Fruit fly (Drosophila melanogaster) whole organism, embryonic: Measurements from ENCODE around the gene Bili.
A peak's percentile ranks its signal among the peaks of the same experiment; 100 is the strongest.

ENCODE experiments used
- Abd-B ChIP-seq: fragments of 200-800 bp; sonication (Bioruptor generic); optimal IDR thresholded peaks from 2 replicates; lab custom pipeline; 2018; ENCODE audit warnings: missing biosample characterization, mild to moderate bottlenecking, missing genetic modification characterization, moderate library complexity
- Bgb ChIP-seq: fragments of 200-800 bp; sonication (Bioruptor generic); IDR thresholded peaks from 2 replicates; pipeline ENCODE4 v1.3.6; 2022; ENCODE audit warnings: missing biosample characterization, missing genetic modification characterization; ENCODE audit not compliant: partially characterized antibody
- CG10267 ChIP-seq: fragments of 200-800 bp; sonication (Bioruptor generic); optimal IDR thresholded peaks from 2 replicates; lab custom pipeline; 2018; ENCODE audit warnings: missing biosample characterization, mild to moderate bottlenecking, missing genetic modification characterization, moderate library complexity
- CG10565 ChIP-seq: fragments of 200-800 bp; sonication (Bioruptor generic); optimal IDR thresholded peaks from 3 replicates; lab custom pipeline; 2016; ENCODE audit warnings: missing biosample characterization, mild to moderate bottlenecking, missing genetic modification characterization
- CG11560 ChIP-seq: fragments of 200-800 bp; sonication (Bioruptor generic); IDR thresholded peaks from 3 replicates; pipeline ENCODE4 v1.3.6; 2022; ENCODE audit warnings: missing biosample characterization, missing genetic modification characterization
- CG12071 ChIP-seq: fragments of 200-800 bp; sonication (Bioruptor generic); optimal IDR thresholded peaks from 3 replicates; lab custom pipeline; 2018; ENCODE audit warnings: missing biosample characterization, mild to moderate bottlenecking, missing genetic modification characterization
- CG12299 ChIP-seq: fragments of 200-800 bp; sonication (Bioruptor generic); optimal IDR thresholded peaks from 2 replicates; lab custom pipeline; 2018; ENCODE audit warnings: missing biosample characterization, mild to moderate bottlenecking, missing genetic modification characterization
- CG13123 ChIP-seq: fragments of 200-800 bp; sonication (Bioruptor generic); optimal IDR thresholded peaks from 2 replicates; lab custom pipeline; 2016; ENCODE audit warnings: missing biosample characterization, missing genetic modification characterization
- CG14965 ChIP-seq: fragments of 200-800 bp; sonication (Bioruptor generic); optimal IDR thresholded peaks from 2 replicates; lab custom pipeline; 2016; ENCODE audit warnings: missing biosample characterization, missing genetic modification characterization, borderline replicate concordance
- CG1647 ChIP-seq: fragments of 200-800 bp; sonication (Bioruptor generic); optimal IDR thresholded peaks from 3 replicates; lab custom pipeline; 2016; ENCODE audit warnings: missing biosample characterization, missing genetic modification characterization
- CG18619 ChIP-seq: fragments of 200-800 bp; sonication (Bioruptor generic); optimal IDR thresholded peaks from 3 replicates; lab custom pipeline; 2017; ENCODE audit warnings: missing biosample characterization, mild to moderate bottlenecking, missing genetic modification characterization
- CG2678 ChIP-seq: fragments of 200-800 bp; sonication (Bioruptor generic); optimal IDR thresholded peaks from 3 replicates; lab custom pipeline; 2019; ENCODE audit warnings: missing biosample characterization, mild to moderate bottlenecking, missing genetic modification characterization, moderate library complexity
- CG2875 ChIP-seq: fragments of 200-800 bp; sonication (Bioruptor generic); optimal IDR thresholded peaks from 2 replicates; lab custom pipeline; 2017; ENCODE audit warnings: missing biosample characterization, mild to moderate bottlenecking, missing genetic modification characterization, missing genetic modification reagents
- CG31388 ChIP-seq: fragments of 200-800 bp; sonication (Bioruptor generic); optimal IDR thresholded peaks from 2 replicates; lab custom pipeline; 2016; ENCODE audit warnings: missing biosample characterization, missing genetic modification characterization
- CG31441 ChIP-seq: fragments of 200-800 bp; sonication (Bioruptor generic); IDR thresholded peaks from 2 replicates; pipeline ENCODE4 v1.3.6; 2022; ENCODE audit warnings: missing biosample characterization, missing genetic modification characterization
- CG33213 ChIP-seq: fragments of 200-800 bp; sonication (Bioruptor generic); optimal IDR thresholded peaks from 3 replicates; lab custom pipeline; 2016; ENCODE audit warnings: missing biosample characterization, missing genetic modification characterization
- CG34422 ChIP-seq: fragments of 200-800 bp; sonication (Bioruptor generic); IDR thresholded peaks from 3 replicates; pipeline ENCODE4 v1.3.6; 2022; ENCODE audit warnings: missing biosample characterization, missing genetic modification characterization
- CG5953 ChIP-seq: fragments of 200-800 bp; sonication (Bioruptor generic); IDR thresholded peaks from 2 replicates; pipeline ENCODE4 v1.3.6; 2022; ENCODE audit warnings: missing biosample characterization, missing genetic modification characterization
- CG6654 ChIP-seq: fragments of 200-800 bp; sonication (Bioruptor generic); optimal IDR thresholded peaks from 2 replicates; lab custom pipeline; 2017; ENCODE audit warnings: missing biosample characterization, mild to moderate bottlenecking, missing genetic modification characterization
- CG7271 ChIP-seq: fragments of 200-800 bp; sonication (Bioruptor generic); optimal IDR thresholded peaks from 2 replicates; lab custom pipeline; 2018; ENCODE audit warnings: missing biosample characterization, mild to moderate bottlenecking, missing genetic modification characterization, moderate library complexity
- CG7987 ChIP-seq: fragments of 200-800 bp; sonication (Bioruptor generic); optimal IDR thresholded peaks from 2 replicates; lab custom pipeline; 2018; ENCODE audit warnings: missing biosample characterization, mild to moderate bottlenecking, missing genetic modification characterization, moderate library complexity
- CG8765 ChIP-seq: fragments of 200-800 bp; sonication (Bioruptor generic); IDR thresholded peaks from 2 replicates; pipeline ENCODE4 v1.3.6; 2022; ENCODE audit warnings: missing biosample characterization, missing genetic modification characterization
- CTCF ChIP-seq: fragments of 200-800 bp; sonication (Bioruptor generic); optimal IDR thresholded peaks from 2 replicates; lab custom pipeline; 2017; ENCODE audit warnings: missing biosample characterization, mild to moderate bottlenecking, missing genetic modification characterization, moderate library complexity
- Chrac-16 ChIP-seq: fragments of 200-800 bp; sonication (Bioruptor generic); optimal IDR thresholded peaks from 3 replicates; lab custom pipeline; 2016; ENCODE audit warnings: missing biosample characterization, missing genetic modification characterization
- Dip2 ChIP-seq: fragments of 200-800 bp; sonication (Bioruptor generic); IDR thresholded peaks from 2 replicates; pipeline ENCODE4 v1.3.6; 2022; ENCODE audit warnings: missing biosample characterization, missing genetic modification characterization
- Doc3 ChIP-seq: fragments of 200-800 bp; sonication (Bioruptor generic); IDR thresholded peaks from 3 replicates; pipeline ENCODE4 v1.3.6; 2022; ENCODE audit warnings: missing biosample characterization, missing genetic modification characterization; ENCODE audit not compliant: partially characterized antibody
- E2f1 ChIP-seq: fragments of 200-800 bp; sonication (Bioruptor generic); IDR thresholded peaks from 2 replicates; pipeline ENCODE4 v1.3.6; 2022; ENCODE audit warnings: missing biosample characterization, missing genetic modification characterization
- E2f2 ChIP-seq: fragments of 200-800 bp; sonication (Bioruptor generic); IDR thresholded peaks from 2 replicates; pipeline ENCODE4 v1.3.6; 2022; ENCODE audit warnings: missing biosample characterization, missing genetic modification characterization
- HHEX ChIP-seq: fragments of 200-800 bp; sonication (Bioruptor generic); optimal IDR thresholded peaks from 3 replicates; lab custom pipeline; 2017; ENCODE audit warnings: missing biosample characterization, mild to moderate bottlenecking, missing genetic modification characterization, missing genetic modification reagents
- HLHmδ ChIP-seq: fragments of 200-800 bp; sonication (Bioruptor generic); optimal IDR thresholded peaks from 2 replicates; lab custom pipeline; 2018; ENCODE audit warnings: missing biosample characterization, mild to moderate bottlenecking, missing genetic modification characterization, moderate library complexity
- Hey ChIP-seq: fragments of 200-800 bp; sonication (Bioruptor generic); optimal IDR thresholded peaks from 3 replicates; lab custom pipeline; 2018; ENCODE audit warnings: missing biosample characterization, mild to moderate bottlenecking, missing genetic modification characterization
- Jarid2 ChIP-seq: fragments of 200-800 bp; sonication (Bioruptor generic); optimal IDR thresholded peaks from 3 replicates; lab custom pipeline; 2017; ENCODE audit warnings: mild to moderate bottlenecking, missing biosample characterization, missing genetic modification reagents, missing genetic modification characterization
- Lhr ChIP-seq: fragments of 200-800 bp; sonication (Bioruptor generic); optimal IDR thresholded peaks from 3 replicates; lab custom pipeline; 2017; ENCODE audit warnings: mild to moderate bottlenecking, missing biosample characterization, missing genetic modification reagents, missing genetic modification characterization
- MBD-R2 ChIP-seq: fragments of 200-800 bp; sonication (Bioruptor generic); IDR thresholded peaks from 2 replicates; pipeline ENCODE4 v1.3.6; 2022; ENCODE audit warnings: missing biosample characterization, missing genetic modification characterization
- Oaz ChIP-seq: fragments of 200-800 bp; sonication (Bioruptor generic); IDR thresholded peaks from 2 replicates; pipeline ENCODE4 v1.3.6; 2022; ENCODE audit warnings: missing biosample characterization, missing genetic modification characterization
- Opbp ChIP-seq: fragments of 200-800 bp; sonication (Bioruptor generic); IDR thresholded peaks from 3 replicates; pipeline ENCODE4 v1.3.6; 2022; ENCODE audit warnings: missing biosample characterization, missing genetic modification characterization; ENCODE audit not compliant: partially characterized antibody
- Pdp1 ChIP-seq, 2 experiments: fragments of 200-800 bp; sonication (Bioruptor generic); optimal IDR thresholded peaks; 3 replicates each; lab custom pipeline; 2016; ENCODE audit warnings: missing biosample characterization in 2 of 2, missing genetic modification characterization in 2 of 2, mild to moderate bottlenecking in 1 of 2, moderate library complexity in 1 of 2
- Scr ChIP-seq: fragments of 200-800 bp; sonication (Bioruptor generic); IDR thresholded peaks from 2 replicates; pipeline ENCODE4 v1.3.6; 2022; ENCODE audit warnings: missing biosample characterization, missing genetic modification characterization; ENCODE audit not compliant: partially characterized antibody
- Sox100B ChIP-seq: fragments of 200-800 bp; sonication (Bioruptor generic); optimal IDR thresholded peaks from 3 replicates; lab custom pipeline; 2018; ENCODE audit warnings: missing biosample characterization, mild to moderate bottlenecking, missing genetic modification characterization
- bab2 ChIP-seq: fragments of 200-800 bp; sonication (Bioruptor generic); optimal IDR thresholded peaks from 2 replicates; lab custom pipeline; 2016; ENCODE audit warnings: missing biosample characterization, missing genetic modification characterization
- cwo ChIP-seq: fragments of 200-800 bp; sonication (Bioruptor generic); optimal IDR thresholded peaks from 3 replicates; lab custom pipeline; 2017; ENCODE audit warnings: missing biosample characterization, missing genetic modification characterization, mild to moderate bottlenecking, moderate library complexity, missing genetic modification reagents
- dmrt99B ChIP-seq: fragments of 200-800 bp; sonication (Bioruptor generic); optimal IDR thresholded peaks from 2 replicates; lab custom pipeline; 2018; ENCODE audit warnings: missing biosample characterization, mild to moderate bottlenecking, missing genetic modification characterization, moderate library complexity
- grau ChIP-seq: fragments of 200-800 bp; optimal IDR thresholded peaks from 3 replicates; lab custom pipeline; 2019; ENCODE audit warnings: missing biosample characterization, mild to moderate bottlenecking, missing genetic modification characterization, moderate library complexity
- gro ChIP-seq: fragments of 200-800 bp; sonication (Bioruptor generic); optimal IDR thresholded peaks from 2 replicates; lab custom pipeline; 2016; ENCODE audit warnings: missing biosample characterization, missing genetic modification characterization
- lov ChIP-seq, 2 experiments: fragments of 200-800 bp in 1 of 2; fragments of >200 bp in 1 of 2; sonication (Bioruptor generic) in 1 of 2; IDR thresholded peaks in 1 of 2; optimal IDR thresholded peaks in 1 of 2; 2 replicates in 1 of 2; 3 replicates in 1 of 2; pipeline versions ENCODE4 v1.3.6 to Lab custom; 2017 to 2022; ENCODE audit warnings: missing biosample characterization in 1 of 2, missing genetic modification characterization in 1 of 2
- oc ChIP-seq: fragments of 200-800 bp; sonication (Bioruptor generic); optimal IDR thresholded peaks from 2 replicates; lab custom pipeline; 2018; ENCODE audit warnings: missing biosample characterization, mild to moderate bottlenecking, missing genetic modification characterization, moderate library complexity
- peb ChIP-seq: fragments of 200-800 bp; sonication (Bioruptor generic); IDR thresholded peaks from 2 replicates; pipeline ENCODE4 v1.3.6; 2022; ENCODE audit warnings: missing biosample characterization, missing genetic modification characterization
- pnt ChIP-seq: fragments of 200-800 bp; sonication (Bioruptor generic); optimal IDR thresholded peaks from 3 replicates; lab custom pipeline; 2016; ENCODE audit warnings: missing biosample characterization, missing genetic modification characterization
- scrt ChIP-seq: fragments of 200-800 bp; sonication (Bioruptor generic); optimal IDR thresholded peaks from 2 replicates; lab custom pipeline; 2018; ENCODE audit warnings: missing biosample characterization, mild to moderate bottlenecking, missing genetic modification characterization, moderate library complexity
- vfl ChIP-seq: fragments of 200-800 bp; sonication (Bioruptor generic); optimal IDR thresholded peaks from 2 replicates; lab custom pipeline; 2016; ENCODE audit warnings: missing biosample characterization, missing genetic modification characterization
- yki ChIP-seq: fragments of >200 bp; optimal IDR thresholded peaks from 3 replicates; lab custom pipeline; 2018

Bili gene

dm6 chr3R:25152342-25152741 is 21.2 kb downstream of the Bili start (continued):
- TF ChIP-seq CG7271 (tag; lab: Kevin White, UChicago) (no peak), Oaz (GFP tag; lab: Robert Waterston, UW) (no peak), Chrac-16 (GFP tag; lab: Kevin White, UChicago) (no peak), MBD-R2 (GFP tag; lab: Robert Waterston, UW) (no peak), Hey (tag; lab: Kevin White, UChicago) (no peak), CG18619 (GFP tag; lab: Kevin White, UChicago) (no peak), Scr (GFP tag; lab: Robert Waterston, UW) (no peak), Pdp1 (GFP tag; optimal IDR thresholded peaks at IDR 0.05; lab: Kevin White, UChicago) (no peak), vfl (GFP tag; lab: Kevin White, UChicago) (no peak), Doc3 (GFP tag; lab: Robert Waterston, UW) (no peak), CG1647 (GFP tag; lab: Kevin White, UChicago) (no peak), grau (tag; lab: Kevin White, UChicago) (peak; percentile 46), CG31441 (GFP tag; lab: Robert Waterston, UW) (peak; percentile 39; the same call in 1 of the 2 replicates), CG33213 (no peak), Opbp (GFP tag; lab: Robert Waterston, UW) (no peak), HLHmδ (no peak), HHEX (GFP tag; lab: Kevin White, UChicago) (no peak), pnt (GFP tag; lab: Kevin White, UChicago) (no peak), CG6654 (GFP tag; lab: Kevin White, UChicago) (no peak), Jarid2 (no peak), CG34422 (GFP tag; lab: Robert Waterston, UW) (no peak), CTCF (GFP tag; lab: Kevin White, UChicago) (no peak), Sox100B (GFP tag; lab: Kevin White, UChicago) (peak; percentile 5), CG8765 (no peak), peb (GFP tag; lab: Robert Waterston, UW) (no peak), cwo (GFP tag; lab: Kevin White, UChicago) (peak; percentile 50), bab2 (GFP tag; lab: Kevin White, UChicago) (no peak), CG2678 (peak; percentile 66), CG12299 (tag; lab: Kevin White, UChicago) (no peak), CG5953 (GFP tag; lab: Robert Waterston, UW) (no peak), lov (optimal IDR thresholded peaks at IDR 0.05; lab: Kevin White, UChicago) (no peak), lov (GFP tag; IDR thresholded peaks at IDR 0.05; lab: Robert Waterston, UW) (no peak), Dip2 (GFP tag; lab: Robert Waterston, UW) (no peak), CG2875 (no peak), E2f1 (GFP tag; lab: Robert Waterston, UW) (no peak), CG14965 (GFP tag; lab: Kevin White, UChicago) (no peak), dmrt99B (peak; percentile 52), Lhr (GFP tag; lab: Kevin White, UChicago) (no peak), CG10565 (no peak), Abd-B (GFP tag; lab: Kevin White, UChicago) (no peak), gro (GFP tag; lab: Kevin White, UChicago) (no peak), yki (lab: Kevin White, UChicago) (no peak), Bgb (GFP tag; lab: Robert Waterston, UW) (no peak), CG10267 (tag; lab: Kevin White, UChicago) (peak; percentile 22), oc (no peak), E2f2 (GFP tag; lab: Robert Waterston, UW) (no peak), CG7987 (GFP tag; lab: Kevin White, UChicago) (no peak), CG11560 (tag; lab: Robert Waterston, UW) (no peak), CG13123 (GFP tag; lab: Kevin White, UChicago) (no peak), CG31388 (GFP tag; lab: Kevin White, UChicago) (no peak), CG12071 (GFP tag; lab: Kevin White, UChicago) (no peak), scrt (GFP tag; lab: Kevin White, UChicago) (peak; percentile 37)
